Worm (Caenorhabditis elegans): ENCODE measurements around the gene nhr-152.

ce11 chrV:7639787-7640186, 46.4 kb upstream of the nhr-152 start, which contains the start of gene F07C4.10:
- TF ChIP-seq flt-1 (GFP tag; IDR thresholded peaks at IDR 0.05) (no peak), ztf-23 (GFP tag; IDR thresholded peaks at IDR 0.05) (no peak), tab-1 (GFP tag; IDR thresholded peaks at IDR 0.05) (no peak), ref-1 (GFP tag; conservative IDR thresholded peaks at IDR 0.05) (no peak), T22C8.4 (GFP tag; IDR thresholded peaks at IDR 0.05) (no peak), cog-1 (tag; optimal IDR thresholded peaks at IDR 0.05) (no peak), med-1 (GFP tag; optimal IDR thresholded peaks at IDR 0.05; ENCODE audit: insufficient read depth) (no peak)

Data from whole organism, midembryonic.